Fruit fly (Drosophila melanogaster) whole organism, embryonic: ENCODE measurements around the gene UbcE2H.
A peak's percentile ranks its signal among the peaks of the same experiment; 100 is the strongest.

ENCODE experiments used
- CG12391 ChIP-seq: fragments of 200-800 bp; sonication (Bioruptor generic); optimal IDR thresholded peaks from 3 replicates; lab custom pipeline; 2018; ENCODE audit warnings: missing biosample characterization, mild to moderate bottlenecking, missing genetic modification characterization, moderate library complexity
- CG12942 ChIP-seq: fragments of 200-800 bp; sonication (Bioruptor generic); optimal IDR thresholded peaks from 3 replicates; lab custom pipeline; 2016; ENCODE audit warnings: missing biosample characterization, missing genetic modification characterization
- CG13123 ChIP-seq: fragments of 200-800 bp; sonication (Bioruptor generic); optimal IDR thresholded peaks from 2 replicates; lab custom pipeline; 2016; ENCODE audit warnings: missing biosample characterization, missing genetic modification characterization
- CG13424 ChIP-seq: fragments of 200-800 bp; sonication (Bioruptor generic); optimal IDR thresholded peaks from 2 replicates; lab custom pipeline; 2019; ENCODE audit warnings: missing biosample characterization, mild to moderate bottlenecking, missing genetic modification characterization, moderate library complexity
- CG18764 ChIP-seq: fragments of 200-800 bp; sonication (Bioruptor generic); optimal IDR thresholded peaks from 3 replicates; lab custom pipeline; 2016; ENCODE audit warnings: missing biosample characterization, missing genetic modification characterization
- CG2889 ChIP-seq: fragments of 200-800 bp; sonication (Bioruptor generic); IDR thresholded peaks from 3 replicates; pipeline ENCODE4 v1.3.6; 2022; ENCODE audit warnings: missing biosample characterization, missing genetic modification characterization
- CG32767 ChIP-seq: fragments of 200-800 bp; sonication (Bioruptor generic); IDR thresholded peaks from 2 replicates; pipeline ENCODE4 v1.3.6; 2022; ENCODE audit warnings: missing biosample characterization, missing genetic modification characterization
- CG33213 ChIP-seq: fragments of 200-800 bp; sonication (Bioruptor generic); optimal IDR thresholded peaks from 3 replicates; lab custom pipeline; 2016; ENCODE audit warnings: missing biosample characterization, missing genetic modification characterization
- CG33557 ChIP-seq: fragments of 200-800 bp; sonication (Bioruptor generic); optimal IDR thresholded peaks from 2 replicates; lab custom pipeline; 2019; ENCODE audit warnings: missing biosample characterization, mild to moderate bottlenecking, missing genetic modification characterization, moderate library complexity
- CG34376 ChIP-seq: fragments of 200-800 bp; sonication (Bioruptor generic); optimal IDR thresholded peaks from 2 replicates; lab custom pipeline; 2018; ENCODE audit warnings: missing biosample characterization, mild to moderate bottlenecking, missing genetic modification characterization
- CG3726 ChIP-seq: fragments of 200-800 bp; sonication (Bioruptor generic); IDR thresholded peaks from 3 replicates; pipeline ENCODE4, ENCODE4 v1.3.6; 2022; ENCODE audit warnings: missing biosample characterization, missing genetic modification characterization
- CG3847 ChIP-seq: fragments of 200-800 bp; sonication (Bioruptor generic); IDR thresholded peaks from 2 replicates; pipeline ENCODE4 v1.3.6; 2022; ENCODE audit warnings: missing biosample characterization, missing genetic modification characterization
- CG3995 ChIP-seq: fragments of 200-800 bp; sonication (Bioruptor generic); optimal IDR thresholded peaks from 3 replicates; lab custom pipeline; 2016; ENCODE audit warnings: missing biosample characterization, missing genetic modification characterization
- CG4820 ChIP-seq: fragments of 200-800 bp; sonication (Bioruptor generic); optimal IDR thresholded peaks from 3 replicates; lab custom pipeline; 2016; ENCODE audit warnings: missing biosample characterization, missing genetic modification characterization
- CG5245 ChIP-seq: fragments of 200-800 bp; sonication (Bioruptor generic); optimal IDR thresholded peaks from 3 replicates; lab custom pipeline; 2016; ENCODE audit warnings: missing biosample characterization, missing genetic modification characterization
- CG6791 ChIP-seq: fragments of 200-800 bp; sonication (Bioruptor generic); IDR thresholded peaks from 3 replicates; pipeline ENCODE4 v1.3.6; 2022; ENCODE audit warnings: missing biosample characterization, missing genetic modification characterization; ENCODE audit not compliant: partially characterized antibody
- CTCF ChIP-seq: fragments of 200-800 bp; sonication (Bioruptor generic); optimal IDR thresholded peaks from 2 replicates; lab custom pipeline; 2017; ENCODE audit warnings: missing biosample characterization, mild to moderate bottlenecking, missing genetic modification characterization, moderate library complexity
- CkIIα-i1 ChIP-seq: fragments of 200-800 bp; sonication (Bioruptor generic); IDR thresholded peaks from 2 replicates; pipeline ENCODE4 v1.3.6; 2022; ENCODE audit warnings: missing biosample characterization, missing genetic modification characterization
- D19B ChIP-seq: fragments of 200-800 bp; sonication (Bioruptor generic); optimal IDR thresholded peaks from 2 replicates; lab custom pipeline; 2017; ENCODE audit warnings: missing biosample characterization, mild to moderate bottlenecking, missing genetic modification characterization
- Drgx ChIP-seq: fragments of 200-800 bp; sonication (Bioruptor generic); IDR thresholded peaks from 2 replicates; pipeline ENCODE4 v1.3.6; 2022; ENCODE audit warnings: missing biosample characterization, missing genetic modification characterization
- Eip74EF ChIP-seq, 2 experiments: fragments of 200-800 bp in 1 of 2; fragments of >200 bp in 1 of 2; sonication (Bioruptor generic) in 1 of 2; optimal IDR thresholded peaks; 2 replicates each; lab custom pipeline; 2017 to 2019; ENCODE audit warnings: missing biosample characterization in 2 of 2, missing genetic modification characterization in 2 of 2, mild to moderate bottlenecking in 1 of 2, moderate library complexity in 1 of 2
- Ets65A ChIP-seq: fragments of 200-800 bp; sonication (Bioruptor generic); peaks from one replicate; lab custom pipeline; 2016; ENCODE audit warnings: missing biosample characterization, missing genetic modification characterization
- Fer3 ChIP-seq: fragments of 200-800 bp; sonication (Bioruptor generic); optimal IDR thresholded peaks from 2 replicates; lab custom pipeline; 2018; ENCODE audit warnings: missing biosample characterization, mild to moderate bottlenecking, missing genetic modification characterization, moderate library complexity
- H15 ChIP-seq: fragments of 200-800 bp; sonication (Bioruptor generic); IDR thresholded peaks from 3 replicates; pipeline ENCODE4 v1.3.6; 2022; ENCODE audit warnings: missing biosample characterization, missing genetic modification characterization
- HLH54F ChIP-seq: fragments of 200-800 bp; sonication (Bioruptor generic); optimal IDR thresholded peaks from 3 replicates; lab custom pipeline; 2016; ENCODE audit warnings: missing biosample characterization, missing genetic modification characterization
- HmgZ ChIP-seq: fragments of 200-800 bp; sonication (Bioruptor generic); optimal IDR thresholded peaks from 2 replicates; lab custom pipeline; 2018; ENCODE audit warnings: missing biosample characterization, mild to moderate bottlenecking, missing genetic modification characterization
- Hr78 ChIP-seq, 2 experiments: fragments of 200-800 bp in 1 of 2; fragments of >200 bp in 1 of 2; sonication (Bioruptor generic) in 1 of 2; optimal IDR thresholded peaks; 2 replicates each; lab custom pipeline; 2017 to 2019; ENCODE audit warnings: missing biosample characterization in 2 of 2, missing genetic modification characterization in 2 of 2, mild to moderate bottlenecking in 1 of 2, moderate library complexity in 1 of 2
- Lpt ChIP-seq: fragments of >200 bp; optimal IDR thresholded peaks from 2 replicates; lab custom pipeline; 2018; ENCODE audit warnings: missing biosample characterization, missing genetic modification characterization
- Med ChIP-seq: fragments of 200-800 bp; sonication (Bioruptor generic); peaks from one replicate; lab custom pipeline; 2016; ENCODE audit warnings: missing biosample characterization, missing genetic modification characterization, mild to moderate bottlenecking, inconsistent platforms, moderate library complexity
- NK7.1 ChIP-seq: fragments of 200-800 bp; sonication (Bioruptor generic); optimal IDR thresholded peaks from 3 replicates; lab custom pipeline; 2016; ENCODE audit warnings: missing biosample characterization, missing genetic modification characterization
- Opbp ChIP-seq: fragments of 200-800 bp; sonication (Bioruptor generic); IDR thresholded peaks from 3 replicates; pipeline ENCODE4 v1.3.6; 2022; ENCODE audit warnings: missing biosample characterization, missing genetic modification characterization; ENCODE audit not compliant: partially characterized antibody
- PHDP ChIP-seq: fragments of 200-800 bp; sonication (Bioruptor generic); optimal IDR thresholded peaks from 3 replicates; lab custom pipeline; 2018; ENCODE audit warnings: missing biosample characterization, mild to moderate bottlenecking, missing genetic modification characterization, moderate library complexity
- ab ChIP-seq: fragments of 200-800 bp; sonication (Bioruptor generic); optimal IDR thresholded peaks from 2 replicates; lab custom pipeline; 2016; ENCODE audit warnings: missing biosample characterization, missing genetic modification characterization
- br ChIP-seq: fragments of >200 bp; optimal IDR thresholded peaks from 2 replicates; lab custom pipeline; 2017
- cas ChIP-seq: fragments of 200-800 bp; sonication (Bioruptor generic); IDR thresholded peaks from 2 replicates; pipeline ENCODE4 v1.3.6; 2022; ENCODE audit warnings: missing biosample characterization, missing genetic modification characterization
- danr ChIP-seq: fragments of 200-800 bp; sonication (Bioruptor generic); IDR thresholded peaks from 2 replicates; pipeline ENCODE4 v1.3.6; 2022; ENCODE audit warnings: missing biosample characterization, missing genetic modification characterization
- exex ChIP-seq: fragments of 200-800 bp; sonication (Bioruptor generic); optimal IDR thresholded peaks from 4 replicates; lab custom pipeline; 2018; ENCODE audit warnings: missing biosample characterization, mild to moderate bottlenecking, missing genetic modification characterization, moderate library complexity
- fd3F ChIP-seq: fragments of 200-800 bp; sonication (Bioruptor generic); optimal IDR thresholded peaks from 2 replicates; lab custom pipeline; 2018; ENCODE audit warnings: missing biosample characterization, mild to moderate bottlenecking, missing genetic modification characterization, moderate library complexity
- jing ChIP-seq: fragments of 200-800 bp; sonication (Bioruptor generic); optimal IDR thresholded peaks from 2 replicates; lab custom pipeline; 2018; ENCODE audit warnings: missing biosample characterization, mild to moderate bottlenecking, missing genetic modification characterization
- knrl ChIP-seq: fragments of 200-800 bp; sonication (Bioruptor generic); IDR thresholded peaks from 3 replicates; pipeline ENCODE4 v1.3.6; 2022; ENCODE audit warnings: missing biosample characterization, missing genetic modification characterization; ENCODE audit not compliant: partially characterized antibody
- lilli ChIP-seq: fragments of 200-800 bp; sonication (Bioruptor generic); optimal IDR thresholded peaks from 3 replicates; lab custom pipeline; 2016; ENCODE audit warnings: missing biosample characterization, missing genetic modification characterization
- lola ChIP-seq, 3 experiments: fragments of >200 bp in 2 of 3; fragments of 200-800 bp in 1 of 3; sonication (Bioruptor generic) in 1 of 3; optimal IDR thresholded peaks; 2 replicates each; lab custom pipeline; 2017 to 2019; ENCODE audit warnings: missing biosample characterization in 3 of 3, missing genetic modification characterization in 3 of 3, mild to moderate bottlenecking in 1 of 3, moderate library complexity in 1 of 3
- lov ChIP-seq, 2 experiments: fragments of 200-800 bp in 1 of 2; fragments of >200 bp in 1 of 2; sonication (Bioruptor generic) in 1 of 2; IDR thresholded peaks in 1 of 2; optimal IDR thresholded peaks in 1 of 2; 2 replicates in 1 of 2; 3 replicates in 1 of 2; pipeline versions ENCODE4 v1.3.6 to Lab custom; 2017 to 2022; ENCODE audit warnings: missing biosample characterization in 1 of 2, missing genetic modification characterization in 1 of 2
- mld ChIP-seq: fragments of 200-800 bp; sonication (Bioruptor generic); IDR thresholded peaks from 3 replicates; pipeline ENCODE4 v1.3.6; 2022; ENCODE audit warnings: missing biosample characterization, missing genetic modification characterization; ENCODE audit not compliant: partially characterized antibody
- nerfin-2 ChIP-seq: fragments of 200-800 bp; sonication (Bioruptor generic); IDR thresholded peaks from 2 replicates; pipeline ENCODE4 v1.3.6; 2022; ENCODE audit warnings: missing biosample characterization, missing genetic modification characterization; ENCODE audit not compliant: partially characterized antibody
- pfk ChIP-seq: fragments of 200-800 bp; sonication (Bioruptor generic); optimal IDR thresholded peaks from 2 replicates; lab custom pipeline; 2018; ENCODE audit warnings: missing biosample characterization, mild to moderate bottlenecking, missing genetic modification characterization, moderate library complexity
- pho ChIP-seq: fragments of 200-800 bp; sonication (Bioruptor generic); optimal IDR thresholded peaks from 2 replicates; lab custom pipeline; 2016; ENCODE audit warnings: missing biosample characterization, missing genetic modification characterization
- prd ChIP-seq, 3 experiments: fragments of >200 bp in 2 of 3; fragments of 200-800 bp in 1 of 3; sonication (Bioruptor generic) in 1 of 3; optimal IDR thresholded peaks in 2 of 3; IDR thresholded peaks in 1 of 3; 2 replicates in 2 of 3; 3 replicates in 1 of 3; pipeline versions ENCODE4 v1.3.6 to Lab custom; 2017 to 2022; ENCODE audit warnings: missing biosample characterization in 1 of 3, missing genetic modification characterization in 1 of 3
- sna ChIP-seq: fragments of 200-800 bp; sonication (Bioruptor generic); IDR thresholded peaks from 2 replicates; pipeline ENCODE4 v1.3.6; 2022; ENCODE audit warnings: missing biosample characterization, missing genetic modification characterization; ENCODE audit not compliant: partially characterized antibody

UbcE2H gene

dm6 chrX:8075300-8075927, 18.4 kb downstream of the UbcE2H start, which contains the start of the genes Upf2 and CG1571 (continued):
- TF ChIP-seq br (lab: Kevin White, UChicago), result no peak
- no peak for TF ChIP-seq Fer3 (tag; lab: Kevin White, UChicago)
- TF ChIP-seq NK7.1 (GFP tag; lab: Kevin White, UChicago), result no peak
- no peak for TF ChIP-seq exex (tag; lab: Kevin White, UChicago)
- no peak for TF ChIP-seq CG4820
- TF ChIP-seq fd3F (GFP tag; lab: Kevin White, UChicago), result no peak
- no peak for TF ChIP-seq HLH54F
- peak; percentile 73; the same call in 2 of the 3 replicates for TF ChIP-seq mld (GFP tag; lab: Robert Waterston, UW)
- peak; percentile 6 for TF ChIP-seq CG34376 (GFP tag; lab: Kevin White, UChicago)
- no peak for TF ChIP-seq Hr78 (GFP tag; optimal IDR thresholded peaks at IDR 0.05; lab: Kevin White, UChicago)
- TF ChIP-seq cas (GFP tag; lab: Robert Waterston, UW), result no peak
- no peak for TF ChIP-seq CkIIα-i1 (GFP tag; lab: Robert Waterston, UW)
- TF ChIP-seq CG12391, result no peak
- no peak for TF ChIP-seq CG32767 (GFP tag; lab: Robert Waterston, UW)
- peak; percentile 72; the same call in 2 of the 3 replicates for TF ChIP-seq Opbp (GFP tag; lab: Robert Waterston, UW)
- no peak for TF ChIP-seq CG12942 (GFP tag; lab: Kevin White, UChicago)
- TF ChIP-seq Drgx (GFP tag; lab: Robert Waterston, UW), result no peak
- TF ChIP-seq Lpt, result no peak
- no peak for TF ChIP-seq Ets65A (GFP tag; lab: Kevin White, UChicago)
- no peak for TF ChIP-seq CG5245 (GFP tag; lab: Kevin White, UChicago)
- 0 out of 2 replicates have a peak, but pooled peaks have one; percentile 36 for TF ChIP-seq sna (GFP tag; lab: Robert Waterston, UW)
- TF ChIP-seq lov (optimal IDR thresholded peaks at IDR 0.05; lab: Kevin White, UChicago), result no peak
- TF ChIP-seq lov (GFP tag; IDR thresholded peaks at IDR 0.05; lab: Robert Waterston, UW), result no peak
- no peak for TF ChIP-seq ab (GFP tag; lab: Kevin White, UChicago)
- TF ChIP-seq CG13424 (tag; lab: Kevin White, UChicago), result no peak
- no peak for TF ChIP-seq lilli (GFP tag; lab: Kevin White, UChicago)
- no peak for TF ChIP-seq CG2889
- no peak for TF ChIP-seq CG33557 (GFP tag; lab: Kevin White, UChicago)
- no peak for TF ChIP-seq CG3847 (GFP tag; lab: Robert Waterston, UW)
- no peak for TF ChIP-seq jing
- no peak for TF ChIP-seq Eip74EF (GFP tag; optimal IDR thresholded peaks at IDR 0.05; lab: Kevin White, UChicago)
- peak; percentile 81 for TF ChIP-seq Med
- no peak for TF ChIP-seq CG13123 (GFP tag; lab: Kevin White, UChicago)
- TF ChIP-seq D19B (GFP tag; lab: Kevin White, UChicago), result no peak
- peak; percentile 60 for TF ChIP-seq knrl (GFP tag; lab: Robert Waterston, UW)
- no peak for TF ChIP-seq prd (optimal IDR thresholded peaks at IDR 0.05; lab: Kevin White, UChicago)
- no peak for TF ChIP-seq prd (GFP tag; IDR thresholded peaks at IDR 0.05; lab: Robert Waterston, UW)
- peak; percentile 68 for TF ChIP-seq nerfin-2
- no peak for TF ChIP-seq danr (GFP tag; lab: Robert Waterston, UW)
- peak; percentile 81 for TF ChIP-seq CG6791 (GFP tag; lab: Robert Waterston, UW)
- TF ChIP-seq CG3995, result peak; percentile 69
- TF ChIP-seq pfk (GFP tag; lab: Kevin White, UChicago), result no peak
- TF ChIP-seq CG33213 (GFP tag; lab: Kevin White, UChicago), result peak; percentile 32
- TF ChIP-seq pho, result no peak
- peak; percentile 40 for TF ChIP-seq HmgZ (tag; lab: Kevin White, UChicago)
- TF ChIP-seq CTCF (GFP tag; lab: Kevin White, UChicago), result no peak
- no peak for TF ChIP-seq CG3726 (GFP tag; lab: Robert Waterston, UW)
- no peak for TF ChIP-seq PHDP (tag; lab: Kevin White, UChicago)
- TF ChIP-seq H15 (GFP tag; lab: Robert Waterston, UW), result no peak
- TF ChIP-seq lola (GFP tag; optimal IDR thresholded peaks at IDR 0.05; lab: Kevin White, UChicago), result no peak
- TF ChIP-seq CG18764 (GFP tag; lab: Kevin White, UChicago), result no peak
